Worm (Caenorhabditis elegans) whole organism, mixed stage, embryonic: ENCODE results near the gene lgc-33.

Experiments used
- M03D4.4 ChIP-seq: sonication (generic microtip); optimal IDR thresholded peaks from 2 replicates; lab custom pipeline; 2017; ENCODE audit warnings: mild to moderate bottlenecking, missing genetic modification characterization, missing compliant biosample characterization
- bed-3 ChIP-seq: fragments of 200-800 bp; sonication (Bioruptor generic); optimal IDR thresholded peaks from 3 replicates; lab custom pipeline; 2018; ENCODE audit warnings: mild to moderate bottlenecking, missing genetic modification characterization, moderate library complexity, missing compliant biosample characterization
- ceh-39 ChIP-seq: fragments of 150-350 bp; optimal IDR thresholded peaks from 2 replicates; lab custom pipeline; 2014; ENCODE audit warnings: missing biosample characterization, missing genetic modification characterization
- ceh-43 ChIP-seq: fragments of 200-800 bp; sonication (Bioruptor generic); optimal IDR thresholded peaks from 2 replicates; lab custom pipeline; 2018; ENCODE audit warnings: mild to moderate bottlenecking, missing genetic modification characterization, moderate library complexity, missing compliant biosample characterization
- ceh-83 ChIP-seq: fragments of 200-800 bp; sonication (Bioruptor generic); optimal IDR thresholded peaks from 2 replicates; lab custom pipeline; 2018; ENCODE audit warnings: mild to moderate bottlenecking, missing genetic modification characterization, missing compliant biosample characterization
- ces-1 ChIP-seq: fragments of 150-350 bp; optimal IDR thresholded peaks from 2 replicates; lab custom pipeline; 2014; ENCODE audit warnings: missing biosample characterization, missing genetic modification reagents, missing genetic modification characterization
- cnd-1 ChIP-seq: fragments of 200-800 bp; sonication (Bioruptor generic); optimal IDR thresholded peaks from 2 replicates; lab custom pipeline; 2018; ENCODE audit warnings: mild to moderate bottlenecking, missing genetic modification characterization, missing compliant biosample characterization
- elt-1 ChIP-seq: sonication (generic microtip); optimal IDR thresholded peaks from 2 replicates; lab custom pipeline; 2017; ENCODE audit warnings: missing genetic modification characterization, mild to moderate bottlenecking, missing compliant biosample characterization, antibody characterized with exemption, moderate library complexity, borderline replicate concordance; ENCODE audit not compliant: insufficient read depth
- elt-3 ChIP-seq: fragments of 150-350 bp; optimal IDR thresholded peaks from 2 replicates; lab custom pipeline; 2014; ENCODE audit warnings: missing biosample characterization, missing genetic modification characterization
- ham-2 ChIP-seq: fragments of 200-800 bp; sonication (Bioruptor generic); optimal IDR thresholded peaks from 2 replicates; lab custom pipeline; 2018; ENCODE audit warnings: mild to moderate bottlenecking, missing genetic modification characterization, missing compliant biosample characterization
- hlh-1 ChIP-seq: fragments of 150-350 bp; optimal IDR thresholded peaks from 2 replicates; lab custom pipeline; 2014; ENCODE audit warnings: missing biosample characterization, missing genetic modification reagents, missing genetic modification characterization
- lin-13 ChIP-seq: fragments of 150-350 bp; optimal IDR thresholded peaks from 2 replicates; lab custom pipeline; 2014; ENCODE audit warnings: missing biosample characterization, missing genetic modification characterization
- lsy-2 ChIP-seq: fragments of 150-350 bp; optimal IDR thresholded peaks from 2 replicates; lab custom pipeline; 2014; ENCODE audit warnings: missing biosample characterization, missing genetic modification characterization
- mab-5 ChIP-seq: fragments of 150-350 bp; optimal IDR thresholded peaks from 2 replicates; lab custom pipeline; 2014; ENCODE audit warnings: missing biosample characterization, missing genetic modification characterization
- mep-1 ChIP-seq: fragments of 150-350 bp; optimal IDR thresholded peaks from 2 replicates; lab custom pipeline; 2017; ENCODE audit warnings: missing biosample characterization, missing genetic modification reagents, missing genetic modification characterization, inconsistent platforms
- mls-2 ChIP-seq: sonication (generic microtip); optimal IDR thresholded peaks from 2 replicates; lab custom pipeline; 2016; ENCODE audit warnings: mild to moderate bottlenecking, missing genetic modification characterization, moderate library complexity, missing compliant biosample characterization
- nhr-2 ChIP-seq: fragments of 150-350 bp; optimal IDR thresholded peaks from 2 replicates; lab custom pipeline; 2014; ENCODE audit warnings: missing biosample characterization, missing genetic modification characterization
- nhr-237 ChIP-seq: fragments of 150-350 bp; optimal IDR thresholded peaks from 2 replicates; lab custom pipeline; 2014; ENCODE audit warnings: missing biosample characterization, missing genetic modification characterization
- nhr-28 ChIP-seq: fragments of 150-350 bp; optimal IDR thresholded peaks from 2 replicates; lab custom pipeline; 2014; ENCODE audit warnings: missing biosample characterization, missing genetic modification characterization
- nhr-76 ChIP-seq: sonication (generic microtip); optimal IDR thresholded peaks from 2 replicates; lab custom pipeline; 2017; ENCODE audit warnings: missing biosample characterization, missing genetic modification characterization
- pha-4 ChIP-seq: fragments of 150-350 bp; optimal IDR thresholded peaks from 2 replicates; lab custom pipeline; 2018; ENCODE audit warnings: missing biosample characterization, missing genetic modification reagents, missing genetic modification characterization
- sem-2 ChIP-seq: fragments of 200-800 bp; sonication (Bioruptor generic); optimal IDR thresholded peaks from 2 replicates; lab custom pipeline; 2018; ENCODE audit warnings: mild to moderate bottlenecking, missing genetic modification characterization, missing compliant biosample characterization
- sptf-1 ChIP-seq: sonication (generic microtip); optimal IDR thresholded peaks from 2 replicates; lab custom pipeline; 2017; ENCODE audit warnings: mild to moderate bottlenecking, missing genetic modification characterization, moderate library complexity, missing compliant biosample characterization
- tbx-8 ChIP-seq: fragments of 200-800 bp; sonication (Bioruptor generic); optimal IDR thresholded peaks from 2 replicates; lab custom pipeline; 2018; ENCODE audit warnings: mild to moderate bottlenecking, missing genetic modification characterization, moderate library complexity, missing compliant biosample characterization
- unc-120 ChIP-seq: sonication (generic microtip); optimal IDR thresholded peaks from 2 replicates; lab custom pipeline; 2017; ENCODE audit warnings: missing genetic modification characterization, missing compliant biosample characterization; ENCODE audit not compliant: poor library complexity, severe bottlenecking
- unc-39 ChIP-seq: fragments of 150-350 bp; optimal IDR thresholded peaks from 2 replicates; lab custom pipeline; 2014; ENCODE audit warnings: missing biosample characterization, missing genetic modification characterization
- unc-62 ChIP-seq: fragments of 150-350 bp; optimal IDR thresholded peaks from 2 replicates; lab custom pipeline; 2014; ENCODE audit warnings: missing biosample characterization, missing genetic modification reagents, missing genetic modification characterization
- zip-8 ChIP-seq: fragments of 150-350 bp; optimal IDR thresholded peaks from 2 replicates; lab custom pipeline; 2014; ENCODE audit warnings: missing biosample characterization, missing genetic modification characterization
- ztf-11 ChIP-seq: fragments of 150-350 bp; optimal IDR thresholded peaks from 2 replicates; lab custom pipeline; 2014; ENCODE audit warnings: missing biosample characterization, missing genetic modification characterization

The lgc-33 gene

DNA sequence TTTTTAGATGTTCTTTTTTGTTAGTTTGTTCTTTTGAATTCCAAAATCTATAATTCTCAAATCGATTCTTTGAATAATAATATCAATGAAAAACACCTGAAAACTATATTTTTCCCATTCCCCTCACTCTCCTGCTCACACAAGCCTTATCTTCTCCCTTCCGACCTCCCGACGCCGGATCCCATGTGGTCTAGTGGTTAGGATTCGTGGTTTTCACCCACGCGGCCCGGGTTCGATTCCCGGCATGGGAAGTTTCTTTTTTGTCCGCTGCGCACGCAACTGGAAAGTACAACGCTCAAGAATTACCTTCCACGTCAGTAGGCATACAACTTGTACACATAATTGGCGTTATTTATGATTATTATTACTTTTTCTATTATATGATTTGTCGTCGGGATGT, 2.7 kb upstream of the lgc-33 start (continued):
- TF ChIP-seq sptf-1 (tag; lab: Kevin White, UChicago): peak; percentile 82
- TF ChIP-seq bed-3 (GFP tag; lab: Kevin White, UChicago): peak; percentile 56

DNA sequence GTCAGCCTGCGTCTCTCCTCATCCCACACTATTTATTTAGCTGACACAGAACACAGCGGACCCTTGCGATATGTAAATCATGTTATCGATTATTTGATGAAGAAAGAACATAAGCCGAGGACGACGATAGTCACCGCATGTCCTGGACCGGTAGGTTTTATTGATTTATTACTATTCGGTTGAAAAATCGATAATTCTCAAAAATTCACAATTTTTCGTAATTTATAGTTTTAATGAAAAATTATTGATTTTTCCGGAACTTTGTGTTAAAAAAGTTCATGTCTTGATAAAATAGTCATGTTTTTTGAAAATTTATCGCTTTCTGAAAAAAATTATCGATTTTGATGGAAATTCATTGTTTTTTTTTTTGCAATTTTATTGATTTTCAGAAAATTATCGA, 2.9 kb downstream of the lgc-33 start:
- no peak for TF ChIP-seq hlh-1
- TF ChIP-seq nhr-76 (tag; lab: Kevin White, UChicago): no peak
- TF ChIP-seq ceh-83 (GFP tag; lab: Kevin White, UChicago): no peak
- no peak for TF ChIP-seq mep-1 (tag; lab: Kevin White, UChicago)
- no peak for TF ChIP-seq nhr-237 (tag; lab: Kevin White, UChicago)

DNA sequence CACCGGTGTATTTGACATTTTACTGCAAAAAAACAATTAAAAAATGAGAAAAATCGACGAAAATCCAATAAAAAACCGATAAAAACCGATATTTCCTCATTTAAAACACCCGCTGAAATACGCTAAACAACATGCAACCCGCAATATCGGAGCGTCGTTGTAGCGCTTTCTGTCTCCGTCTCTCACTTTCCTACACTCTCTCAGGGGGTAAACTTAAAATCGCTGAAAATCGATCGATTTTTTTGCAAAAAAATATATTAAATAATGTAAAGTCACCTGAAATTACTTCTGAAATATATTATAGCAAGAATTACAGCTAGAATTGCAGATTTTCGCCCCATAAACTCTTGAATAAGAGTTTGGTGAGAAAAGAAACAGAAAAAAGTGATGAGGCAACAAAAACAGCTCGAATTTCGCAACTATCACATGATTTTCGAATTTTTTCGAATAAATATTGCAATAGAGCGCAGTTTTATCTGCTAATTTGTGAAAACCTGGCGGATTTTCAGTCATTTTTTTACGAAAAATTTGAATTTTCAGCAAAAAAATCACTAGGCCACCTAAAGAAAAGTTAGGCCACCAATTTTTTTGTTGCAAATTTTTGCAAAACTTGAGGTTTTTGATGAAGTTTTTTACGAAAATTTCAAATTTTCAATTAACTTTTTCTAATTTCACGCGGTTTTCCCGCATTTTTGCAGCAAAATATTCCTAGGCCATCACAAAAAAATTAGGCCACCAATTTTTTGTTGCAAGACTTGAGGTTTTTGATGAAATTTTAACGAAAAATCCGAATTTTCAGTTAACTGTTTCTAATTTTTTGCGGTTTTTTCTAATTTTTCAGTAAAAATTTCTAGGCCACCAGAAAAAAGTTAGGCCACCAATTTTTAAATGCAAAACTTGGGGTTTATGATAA, 9.3 kb downstream of the lgc-33 start, which contains the start of the genes lem-4 and Y55F3BR.11:
Gene lem-4, minus strand, starts transcription at position 424 of the 913 bp plus-strand sequence.
Gene Y55F3BR.11, plus strand, starts transcription at position 863 of the 913 bp plus-strand sequence.
- no peak for TF ChIP-seq mls-2
- TF ChIP-seq ceh-39 (tag; lab: Kevin White, UChicago): peak; percentile 60
- peak; percentile 51 for TF ChIP-seq nhr-237 (tag; lab: Kevin White, UChicago)
- TF ChIP-seq pha-4: peak; percentile 42
- peak; percentile 52 for TF ChIP-seq lin-13 (tag; lab: Kevin White, UChicago)
- TF ChIP-seq lsy-2: peak; percentile 53
- TF ChIP-seq unc-39 (tag; lab: Kevin White, UChicago): no peak
- no peak for TF ChIP-seq unc-62 (GFP tag; lab: Kevin White, UChicago)
- TF ChIP-seq mep-1 (tag; lab: Kevin White, UChicago): no peak
- TF ChIP-seq mab-5 (tag; lab: Kevin White, UChicago): no peak
- TF ChIP-seq hlh-1: peak; percentile 18
- TF ChIP-seq ces-1 (GFP tag; lab: Kevin White, UChicago): peak; percentile 42

- no peak for TF ChIP-seq sptf-1 (tag; lab: Kevin White, UChicago)
- no peak for TF ChIP-seq unc-120 (tag; lab: Kevin White, UChicago)
- no peak for TF ChIP-seq nhr-237 (tag; lab: Kevin White, UChicago)
- TF ChIP-seq bed-3 (GFP tag; lab: Kevin White, UChicago): no peak
- TF ChIP-seq ceh-43: no peak
- no peak for TF ChIP-seq M03D4.4
- no peak for TF ChIP-seq ceh-39 (tag; lab: Kevin White, UChicago)
- TF ChIP-seq elt-1 (tag; lab: Kevin White, UChicago): no peak
- TF ChIP-seq nhr-76 (tag; lab: Kevin White, UChicago): no peak
- TF ChIP-seq hlh-1: no peak
- TF ChIP-seq lin-13 (tag; lab: Kevin White, UChicago): no peak
- no peak for TF ChIP-seq cnd-1 (tag; lab: Kevin White, UChicago)
- no peak for TF ChIP-seq ham-2 (GFP tag; lab: Kevin White, UChicago)
- no peak for TF ChIP-seq zip-8 (tag; lab: Kevin White, UChicago)
- no peak for TF ChIP-seq tbx-8
- TF ChIP-seq elt-3 (tag; lab: Kevin White, UChicago): no peak
- TF ChIP-seq mep-1 (tag; lab: Kevin White, UChicago): no peak
- no peak for TF ChIP-seq sem-2 (GFP tag; lab: Kevin White, UChicago)
- TF ChIP-seq nhr-2 (tag; lab: Kevin White, UChicago): no peak
- TF ChIP-seq nhr-28 (tag; lab: Kevin White, UChicago): no peak
These were observed 10.2 kb downstream of the lgc-33 start for ce11 chrIV:855483-855882.

- no peak for TF ChIP-seq ham-2 (GFP tag; lab: Kevin White, UChicago)
- TF ChIP-seq pha-4: no peak
- TF ChIP-seq mep-1 (tag; lab: Kevin White, UChicago): no peak
- TF ChIP-seq ztf-11 (tag; lab: Kevin White, UChicago): no peak
- TF ChIP-seq elt-3 (tag; lab: Kevin White, UChicago): no peak
- no peak for TF ChIP-seq unc-120 (tag; lab: Kevin White, UChicago)
- TF ChIP-seq M03D4.4: no peak
- no peak for TF ChIP-seq elt-1 (tag; lab: Kevin White, UChicago)
- no peak for TF ChIP-seq bed-3 (GFP tag; lab: Kevin White, UChicago)
- no peak for TF ChIP-seq nhr-28 (tag; lab: Kevin White, UChicago)
- no peak for TF ChIP-seq nhr-237 (tag; lab: Kevin White, UChicago)
- TF ChIP-seq lin-13 (tag; lab: Kevin White, UChicago): no peak
- no peak for TF ChIP-seq nhr-76 (tag; lab: Kevin White, UChicago)
- no peak for TF ChIP-seq tbx-8
- no peak for TF ChIP-seq sptf-1 (tag; lab: Kevin White, UChicago)
- TF ChIP-seq unc-39 (tag; lab: Kevin White, UChicago): no peak
- TF ChIP-seq mab-5 (tag; lab: Kevin White, UChicago): no peak
- TF ChIP-seq lsy-2: no peak
These were observed 10.7 kb downstream of the lgc-33 start for ce11 chrIV:856038-856437.
